Worm (Caenorhabditis elegans) whole organism, young adult: ENCODE data around the gene fbxa-29.

ENCODE experiments used
- B0019.2 ChIP-seq: fragments of 200-800 bp; sonication (Bioruptor generic); conservative IDR thresholded peaks from 2 replicates; pipeline ENCODE4 v1.3.6; 2022; ENCODE audit warnings: missing genetic modification reagents, missing genetic modification characterization, missing compliant biosample characterization
- B0261.1 ChIP-seq: sonication (generic microtip); optimal IDR thresholded peaks from 2 replicates; lab custom pipeline; 2016; ENCODE audit warnings: mild to moderate bottlenecking, missing genetic modification characterization, moderate library complexity, missing compliant biosample characterization
- C06A6.2 ChIP-seq: fragments of 200-800 bp; sonication (Bioruptor generic); conservative IDR thresholded peaks from 2 replicates; pipeline ENCODE4 v1.3.6; 2022; ENCODE audit warnings: missing genetic modification characterization, missing compliant biosample characterization
- D2030.7 ChIP-seq: fragments of 200-800 bp; sonication (Bioruptor generic); IDR thresholded peaks from 2 replicates; pipeline ENCODE4 v1.3.6; 2022; ENCODE audit warnings: missing genetic modification reagents, missing genetic modification characterization, missing compliant biosample characterization
- F22D6.2 ChIP-seq: sonication (generic microtip); optimal IDR thresholded peaks from 2 replicates; lab custom pipeline; 2016; ENCODE audit warnings: mild to moderate bottlenecking, missing genetic modification characterization, missing compliant biosample characterization
- K11D2.4 ChIP-seq: fragments of 200-800 bp; sonication (Bioruptor generic); IDR thresholded peaks from 2 replicates; pipeline ENCODE4 v1.3.6; 2022; ENCODE audit warnings: missing genetic modification reagents, missing genetic modification characterization, missing compliant biosample characterization
- T26A5.8 ChIP-seq: sonication (generic microtip); optimal IDR thresholded peaks from 2 replicates; lab custom pipeline; 2016; ENCODE audit warnings: missing genetic modification characterization, missing compliant biosample characterization
- Y53G8AR.9 ChIP-seq: fragments of 200-800 bp; sonication (Bioruptor generic); conservative IDR thresholded peaks from 2 replicates; pipeline ENCODE4 v1.3.6; 2022; ENCODE audit warnings: missing genetic modification reagents, missing genetic modification characterization, missing compliant biosample characterization
- Y79H2A.3 ChIP-seq: fragments of 200-800 bp; sonication (Bioruptor generic); conservative IDR thresholded peaks from 2 replicates; pipeline ENCODE4 v1.3.6; 2022; ENCODE audit warnings: missing genetic modification reagents, missing genetic modification characterization, missing compliant biosample characterization
- Y95B8A.8 ChIP-seq: fragments of 200-800 bp; sonication (Bioruptor generic); IDR thresholded peaks from 2 replicates; pipeline ENCODE4 v1.3.6; 2022; ENCODE audit warnings: missing genetic modification reagents, missing genetic modification characterization, missing compliant biosample characterization
- ZK185.1 ChIP-seq: sonication (generic microtip); optimal IDR thresholded peaks from 2 replicates; lab custom pipeline; 2016; ENCODE audit warnings: mild to moderate bottlenecking, missing genetic modification characterization, missing compliant biosample characterization; ENCODE audit not compliant: poor library complexity, severe bottlenecking
- attf-6 ChIP-seq: fragments of 200-800 bp; sonication (Bioruptor generic); IDR thresholded peaks from 2 replicates; pipeline ENCODE4 v1.3.6; 2022; ENCODE audit warnings: missing genetic modification reagents, missing genetic modification characterization, missing compliant biosample characterization
- dpff-1 ChIP-seq: sonication (generic microtip); optimal IDR thresholded peaks from 2 replicates; lab custom pipeline; 2017; ENCODE audit warnings: mild to moderate bottlenecking, missing genetic modification characterization, missing compliant biosample characterization
- ekl-4 ChIP-seq: fragments of 200-800 bp; sonication (Bioruptor generic); IDR thresholded peaks from 2 replicates; pipeline ENCODE4 v1.3.6; 2022; ENCODE audit warnings: missing genetic modification reagents, missing genetic modification characterization, missing compliant biosample characterization
- hmg-1.2 ChIP-seq: fragments of 200-800 bp; sonication (Bioruptor generic); IDR thresholded peaks from 2 replicates; pipeline ENCODE4 v1.3.6; 2022; ENCODE audit warnings: missing genetic modification reagents, missing genetic modification characterization, missing compliant biosample characterization
- hrde-1 ChIP-seq: sonication (generic microtip); optimal IDR thresholded peaks from 2 replicates; lab custom pipeline; 2016; ENCODE audit warnings: missing genetic modification characterization, mild to moderate bottlenecking, missing compliant biosample characterization, moderate library complexity, missing genotype, missing genetic modification reagents, borderline replicate concordance
- lin-54 ChIP-seq: fragments of 200-800 bp; sonication (Bioruptor generic); optimal IDR thresholded peaks from 2 replicates; lab custom pipeline; 2018; ENCODE audit warnings: mild to moderate bottlenecking, missing genetic modification characterization, missing compliant biosample characterization
- lsl-1 ChIP-seq: fragments of 200-800 bp; sonication (Bioruptor generic); optimal IDR thresholded peaks from 2 replicates; lab custom pipeline; 2018; ENCODE audit warnings: mild to moderate bottlenecking, missing genetic modification characterization, moderate library complexity, missing compliant biosample characterization
- madf-10 ChIP-seq: sonication (generic microtip); optimal IDR thresholded peaks from 2 replicates; lab custom pipeline; 2016; ENCODE audit warnings: mild to moderate bottlenecking, missing genetic modification characterization, missing compliant biosample characterization
- mes-4 ChIP-seq: sonication (generic microtip); optimal IDR thresholded peaks from 2 replicates; lab custom pipeline; 2016; ENCODE audit warnings: missing genotype, missing genetic modification characterization, missing compliant biosample characterization
- mxl-1 ChIP-seq: sonication (generic microtip); optimal IDR thresholded peaks from 2 replicates; lab custom pipeline; 2016; ENCODE audit warnings: missing genetic modification characterization, missing compliant biosample characterization
- nfya-2 ChIP-seq: fragments of 200-800 bp; sonication (Bioruptor generic); IDR thresholded peaks from 2 replicates; pipeline ENCODE4 v1.3.6; 2022; ENCODE audit warnings: missing genetic modification reagents, missing genetic modification characterization, missing compliant biosample characterization
- nfyb-1 ChIP-seq: fragments of 200-800 bp; sonication (Bioruptor generic); IDR thresholded peaks from 2 replicates; pipeline ENCODE4 v1.3.6; 2022; ENCODE audit warnings: missing genetic modification reagents, missing genetic modification characterization, missing compliant biosample characterization
- nhr-27 ChIP-seq: fragments of 200-800 bp; sonication (Bioruptor generic); optimal IDR thresholded peaks from 2 replicates; lab custom pipeline; 2018; ENCODE audit warnings: mild to moderate bottlenecking, missing genetic modification characterization, moderate library complexity, missing compliant biosample characterization
- nhr-80 ChIP-seq: sonication (generic microtip); optimal IDR thresholded peaks from 2 replicates; lab custom pipeline; 2016; ENCODE audit warnings: missing genetic modification characterization, missing compliant biosample characterization
- rec-8 ChIP-seq, 2 experiments: sonication (generic microtip); optimal IDR thresholded peaks; 2 replicates each; lab custom pipeline; 2016; ENCODE audit warnings: mild to moderate bottlenecking in 2 of 2, missing genetic modification characterization in 2 of 2, missing genetic modification reagents in 2 of 2, missing genotype in 2 of 2, missing biosample characterization in 1 of 2, missing compliant biosample characterization in 1 of 2, moderate library complexity in 1 of 2
- rpc-1 ChIP-seq, 2 experiments: fragments of 150-350 bp in 1 of 2; sonication (generic microtip) in 1 of 2; optimal IDR thresholded peaks; 2 replicates each; lab custom pipeline; 2014 to 2018; ENCODE audit warnings: missing biosample characterization in 1 of 2, missing genetic modification characterization in 1 of 2, missing genetic modification reagents in 1 of 2, missing genotype in 1 of 2
- sea-2 ChIP-seq: fragments of 200-800 bp; sonication (Bioruptor generic); IDR thresholded peaks from 2 replicates; pipeline ENCODE4 v1.3.6; 2022; ENCODE audit warnings: missing genetic modification characterization, missing compliant biosample characterization
- tbp1 ChIP-seq: fragments of 200-800 bp; sonication (Bioruptor generic); optimal IDR thresholded peaks from 2 replicates; lab custom pipeline; 2018; ENCODE audit warnings: mild to moderate bottlenecking, missing genetic modification characterization, missing compliant biosample characterization
- tlf-1 ChIP-seq: fragments of 200-800 bp; sonication (Bioruptor generic); optimal IDR thresholded peaks from 2 replicates; lab custom pipeline; 2018; ENCODE audit warnings: mild to moderate bottlenecking, missing genetic modification characterization, missing compliant biosample characterization
- unc-62 ChIP-seq: fragments of 150-350 bp; optimal IDR thresholded peaks from 2 replicates; lab custom pipeline; 2014; ENCODE audit warnings: missing biosample characterization, missing genetic modification reagents, missing genetic modification characterization
- zfh-2 ChIP-seq: fragments of 200-800 bp; sonication (Bioruptor generic); conservative IDR thresholded peaks from 2 replicates; pipeline ENCODE4 v1.3.6; 2022; ENCODE audit warnings: missing genetic modification reagents, missing genetic modification characterization, missing compliant biosample characterization
- zim-3 ChIP-seq: sonication (generic microtip); optimal IDR thresholded peaks from 2 replicates; lab custom pipeline; 2017; ENCODE audit warnings: mild to moderate bottlenecking, missing genetic modification characterization, moderate library complexity, missing compliant biosample characterization

Gene fbxa-29

ce11 chrIII:1230672-1231071 lies 42.8 kb downstream of the fbxa-29 start:
- TF ChIP-seq nfyb-1 (no peak), madf-10 (tag; lab: Kevin White, UChicago) (no peak), rpc-1 (optimal IDR thresholded peaks at IDR 0.05; lab: Kevin White, UChicago) (peak; percentile 13), rpc-1 (tag; optimal IDR thresholded peaks at IDR 0.05; lab: Kevin White, UChicago) (peak; percentile 60), sea-2 (GFP tag; lab: Robert Waterston, UW) (no peak), unc-62 (no peak), Y95B8A.8 (GFP tag; lab: Robert Waterston, UW) (no peak), mes-4 (no peak), B0261.1 (tag; lab: Kevin White, UChicago) (peak; percentile 65), dpff-1 (tag; lab: Kevin White, UChicago) (no peak), tbp1 (GFP tag; lab: Kevin White, UChicago) (peak; percentile 82), attf-6 (GFP tag; lab: Robert Waterston, UW) (no peak), mxl-1 (tag; lab: Kevin White, UChicago) (no peak), T26A5.8 (no peak)

DNA sequence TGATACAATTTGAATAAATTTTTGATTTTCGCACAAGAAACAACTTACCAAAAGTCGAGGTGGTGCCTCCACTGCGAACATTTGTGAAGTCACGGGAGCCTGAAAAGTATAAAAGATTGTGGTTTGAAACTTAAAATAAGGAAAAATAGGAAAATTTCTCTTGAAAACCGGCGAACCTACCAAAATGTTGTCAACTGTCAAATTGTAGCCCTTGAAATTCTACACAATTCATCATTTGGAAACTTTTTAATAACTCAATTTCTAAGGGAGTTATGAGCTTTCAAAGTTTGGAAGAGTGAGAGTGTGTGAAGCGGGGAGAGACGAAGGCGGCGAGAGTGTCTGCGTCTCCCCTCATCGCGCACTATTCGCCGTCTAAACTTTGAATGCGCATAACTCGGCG lies 43.3 kb downstream of the fbxa-29 start, which contains the start of gene pes-4:
TSS of gene pes-4 (minus strand) at position 101 of the 400 bp plus-strand sequence.
- TF ChIP-seq lsl-1 (GFP tag; lab: Kevin White, UChicago) (no peak), F22D6.2 (tag; lab: Kevin White, UChicago) (no peak), hmg-1.2 (GFP tag; lab: Robert Waterston, UW) (peak; percentile 46; the same call in 1 of the 2 replicates)

DNA sequence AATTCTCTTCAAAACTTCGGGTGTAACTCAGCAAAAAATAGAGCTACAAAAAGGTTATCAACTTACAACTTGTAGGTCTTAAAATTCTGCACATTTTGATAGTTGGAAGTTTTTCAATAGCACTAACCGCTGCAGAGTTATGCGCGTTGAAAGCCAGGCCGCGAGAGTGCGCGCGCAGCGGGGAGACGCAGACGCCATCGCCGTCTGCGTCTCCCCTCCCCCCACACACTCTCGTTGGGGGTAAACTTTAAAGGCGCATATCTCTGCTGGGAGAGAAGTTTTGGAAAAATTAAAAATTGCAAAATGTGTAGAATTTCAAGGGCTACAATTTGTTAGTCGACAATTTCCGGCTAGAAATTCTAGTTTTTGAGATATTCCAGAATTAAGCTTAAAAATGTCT lies 44.0 kb downstream of the fbxa-29 start:
- TF ChIP-seq zim-3 (tag; lab: Kevin White, UChicago), result no peak
- peak; percentile 63 for TF ChIP-seq zfh-2 (GFP tag; lab: Robert Waterston, UW)
- no peak for TF ChIP-seq nhr-27
- peak; percentile 79 for TF ChIP-seq hmg-1.2 (GFP tag; lab: Robert Waterston, UW)
- no peak for TF ChIP-seq rec-8 (tag; optimal IDR thresholded peaks at IDR 0.05; lab: Kevin White, UChicago)
- no peak for TF ChIP-seq tlf-1 (GFP tag; lab: Kevin White, UChicago)

- no peak for TF ChIP-seq D2030.7 (GFP tag; lab: Robert Waterston, UW)
- no peak for TF ChIP-seq C06A6.2 (GFP tag; lab: Robert Waterston, UW)
- no peak for TF ChIP-seq B0019.2 (GFP tag; lab: Robert Waterston, UW)
- TF ChIP-seq hrde-1 (tag; lab: Kevin White, UChicago), result no peak
- TF ChIP-seq K11D2.4 (GFP tag; lab: Robert Waterston, UW), result no peak
- TF ChIP-seq Y53G8AR.9 (GFP tag; lab: Robert Waterston, UW), result no peak
- TF ChIP-seq zfh-2 (GFP tag; lab: Robert Waterston, UW), result no peak
- TF ChIP-seq lin-54 (GFP tag; lab: Kevin White, UChicago), result no peak
- TF ChIP-seq Y79H2A.3 (GFP tag; lab: Robert Waterston, UW), result no peak
- no peak for TF ChIP-seq tbp1 (GFP tag; lab: Kevin White, UChicago)
- no peak for TF ChIP-seq Y95B8A.8 (GFP tag; lab: Robert Waterston, UW)
- TF ChIP-seq ZK185.1 (tag; lab: Kevin White, UChicago), result no peak
- TF ChIP-seq nfya-2 (GFP tag; lab: Robert Waterston, UW), result no peak
- no peak for TF ChIP-seq ekl-4 (GFP tag; lab: Robert Waterston, UW)
- TF ChIP-seq nhr-80 (tag; lab: Kevin White, UChicago), result no peak
- no peak for TF ChIP-seq dpff-1 (tag; lab: Kevin White, UChicago)
- no peak for TF ChIP-seq B0261.1 (tag; lab: Kevin White, UChicago)
These were observed 44.9 kb downstream of the fbxa-29 start for ce11 chrIII:1228593-1228992.
